Worm (Caenorhabditis elegans) whole organism, young adult: ENCODE data around the gene irg-3.

Experiments used
- B0261.1 ChIP-seq: sonication (generic microtip); optimal IDR thresholded peaks from 2 replicates; lab custom pipeline; 2016; ENCODE audit warnings: mild to moderate bottlenecking, missing genetic modification characterization, moderate library complexity, missing compliant biosample characterization
- D2030.7 ChIP-seq: fragments of 200-800 bp; sonication (Bioruptor generic); IDR thresholded peaks from 2 replicates; pipeline ENCODE4 v1.3.6; 2022; ENCODE audit warnings: missing genetic modification reagents, missing genetic modification characterization, missing compliant biosample characterization
- F33H1.4 ChIP-seq: fragments of 200-800 bp; sonication (Bioruptor generic); IDR thresholded peaks from 2 replicates; pipeline ENCODE4 v1.3.6; 2022; ENCODE audit warnings: missing genetic modification reagents, missing genetic modification characterization, missing compliant biosample characterization
- F55B11.4 ChIP-seq: sonication (generic microtip); optimal IDR thresholded peaks from 2 replicates; lab custom pipeline; 2016; ENCODE audit warnings: missing compliant biosample characterization, missing genetic modification characterization, borderline replicate concordance; ENCODE audit not compliant: insufficient read depth
- F57A8.1 ChIP-seq: fragments of 200-800 bp; sonication (Bioruptor generic); optimal IDR thresholded peaks from 2 replicates; lab custom pipeline; 2018; ENCODE audit warnings: mild to moderate bottlenecking, missing genetic modification characterization, moderate library complexity, missing compliant biosample characterization
- F57C9.4 ChIP-seq: sonication (generic microtip); optimal IDR thresholded peaks from 2 replicates; lab custom pipeline; 2017; ENCODE audit warnings: mild to moderate bottlenecking, missing genetic modification characterization, missing compliant biosample characterization
- K11D2.4 ChIP-seq: fragments of 200-800 bp; sonication (Bioruptor generic); IDR thresholded peaks from 2 replicates; pipeline ENCODE4 v1.3.6; 2022; ENCODE audit warnings: missing genetic modification reagents, missing genetic modification characterization, missing compliant biosample characterization
- T26A5.8 ChIP-seq: sonication (generic microtip); optimal IDR thresholded peaks from 2 replicates; lab custom pipeline; 2016; ENCODE audit warnings: missing genetic modification characterization, missing compliant biosample characterization
- Y53F4B.3 ChIP-seq: fragments of 200-800 bp; sonication (Bioruptor generic); IDR thresholded peaks from 2 replicates; pipeline ENCODE4 v1.3.6; 2022; ENCODE audit warnings: missing genetic modification reagents, missing genetic modification characterization, missing compliant biosample characterization
- Y53G8AR.9 ChIP-seq: fragments of 200-800 bp; sonication (Bioruptor generic); conservative IDR thresholded peaks from 2 replicates; pipeline ENCODE4 v1.3.6; 2022; ENCODE audit warnings: missing genetic modification reagents, missing genetic modification characterization, missing compliant biosample characterization
- ZK185.1 ChIP-seq: sonication (generic microtip); optimal IDR thresholded peaks from 2 replicates; lab custom pipeline; 2016; ENCODE audit warnings: mild to moderate bottlenecking, missing genetic modification characterization, missing compliant biosample characterization; ENCODE audit not compliant: poor library complexity, severe bottlenecking
- aptf-2 ChIP-seq: fragments of 200-800 bp; sonication (Bioruptor generic); conservative IDR thresholded peaks from 2 replicates; pipeline ENCODE4 v1.3.6; 2022; ENCODE audit warnings: missing genetic modification reagents, missing genetic modification characterization, missing compliant biosample characterization
- atf-7 ChIP-seq: sonication (generic microtip); optimal IDR thresholded peaks from 2 replicates; lab custom pipeline; 2017; ENCODE audit warnings: mild to moderate bottlenecking, missing genetic modification characterization, missing compliant biosample characterization
- athp-1 ChIP-seq: sonication (generic microtip); optimal IDR thresholded peaks from 2 replicates; lab custom pipeline; 2017; ENCODE audit warnings: mild to moderate bottlenecking, missing genetic modification characterization, missing compliant biosample characterization
- attf-5 ChIP-seq: fragments of 200-800 bp; sonication (Bioruptor generic); optimal IDR thresholded peaks from 2 replicates; lab custom pipeline; 2018; ENCODE audit warnings: mild to moderate bottlenecking, missing genetic modification characterization, missing compliant biosample characterization
- ccch-3 ChIP-seq: fragments of 200-800 bp; sonication (Bioruptor generic); optimal IDR thresholded peaks from 2 replicates; lab custom pipeline; 2018; ENCODE audit warnings: mild to moderate bottlenecking, missing genetic modification characterization, missing compliant biosample characterization
- ceh-27 ChIP-seq: fragments of 200-800 bp; sonication (Bioruptor generic); optimal IDR thresholded peaks from 2 replicates; lab custom pipeline; 2018; ENCODE audit warnings: mild to moderate bottlenecking, missing genetic modification characterization, moderate library complexity, missing compliant biosample characterization
- ceh-58 ChIP-seq: fragments of 200-800 bp; sonication (Bioruptor generic); IDR thresholded peaks from 2 replicates; pipeline ENCODE4 v1.3.6; 2022; ENCODE audit warnings: missing genetic modification characterization, missing compliant biosample characterization
- ceh-79 ChIP-seq: sonication (generic microtip); optimal IDR thresholded peaks from 2 replicates; lab custom pipeline; 2017; ENCODE audit warnings: mild to moderate bottlenecking, missing genetic modification characterization, missing compliant biosample characterization
- dpff-1 ChIP-seq: sonication (generic microtip); optimal IDR thresholded peaks from 2 replicates; lab custom pipeline; 2017; ENCODE audit warnings: mild to moderate bottlenecking, missing genetic modification characterization, missing compliant biosample characterization
- egl-18 ChIP-seq: fragments of 200-800 bp; sonication (Bioruptor generic); IDR thresholded peaks from 2 replicates; pipeline ENCODE4 v1.3.6; 2022; ENCODE audit warnings: missing genetic modification reagents, missing genetic modification characterization, missing compliant biosample characterization
- egrh-3 ChIP-seq: fragments of 200-800 bp; sonication (Bioruptor generic); IDR thresholded peaks from 2 replicates; pipeline ENCODE4 v1.3.6; 2022; ENCODE audit warnings: missing genetic modification reagents, missing genetic modification characterization, missing compliant biosample characterization
- fkh-3 ChIP-seq: sonication (generic microtip); optimal IDR thresholded peaks from 2 replicates; lab custom pipeline; 2016; ENCODE audit warnings: mild to moderate bottlenecking, missing genetic modification characterization, missing compliant biosample characterization
- hmg-1.2 ChIP-seq: fragments of 200-800 bp; sonication (Bioruptor generic); IDR thresholded peaks from 2 replicates; pipeline ENCODE4 v1.3.6; 2022; ENCODE audit warnings: missing genetic modification reagents, missing genetic modification characterization, missing compliant biosample characterization
- hmg-20 ChIP-seq: fragments of 200-800 bp; sonication (Bioruptor generic); IDR thresholded peaks from 2 replicates; pipeline ENCODE4 v1.3.6; 2022; ENCODE audit warnings: missing genetic modification reagents, missing genetic modification characterization, missing compliant biosample characterization
- hsf-1 ChIP-seq: fragments of 200-800 bp; sonication (Bioruptor generic); IDR thresholded peaks from 2 replicates; pipeline ENCODE4 v1.3.6; 2022; ENCODE audit warnings: missing genetic modification reagents, missing genetic modification characterization, missing compliant biosample characterization
- let-526 ChIP-seq: fragments of 200-800 bp; sonication (Bioruptor generic); IDR thresholded peaks from 2 replicates; pipeline ENCODE4 v1.3.6; 2022; ENCODE audit warnings: missing genetic modification reagents, missing genetic modification characterization, missing compliant biosample characterization
- lin-35 ChIP-seq, 3 experiments: fragments of 150-350 bp in 2 of 3; sonication (generic microtip) in 1 of 3; optimal IDR thresholded peaks; 2 replicates each; lab custom pipeline; 2014 to 2018; ENCODE audit warnings: missing biosample characterization in 3 of 3, missing genetic modification characterization in 3 of 3, missing genetic modification reagents in 3 of 3
- lir-1 ChIP-seq: fragments of 200-800 bp; sonication (Bioruptor generic); conservative IDR thresholded peaks from 2 replicates; pipeline ENCODE4 v1.3.6; 2022; ENCODE audit warnings: missing genetic modification reagents, missing genetic modification characterization, missing compliant biosample characterization
- madf-3 ChIP-seq: fragments of 200-800 bp; sonication (Bioruptor generic); IDR thresholded peaks from 2 replicates; pipeline ENCODE4 v1.3.6; 2022; ENCODE audit warnings: missing genetic modification reagents, missing genetic modification characterization, missing compliant biosample characterization
- mel-28 ChIP-seq: sonication (generic microtip); optimal IDR thresholded peaks from 2 replicates; lab custom pipeline; 2016; ENCODE audit warnings: borderline replicate concordance, mild to moderate bottlenecking, missing genetic modification characterization, missing compliant biosample characterization
- nhr-27 ChIP-seq: fragments of 200-800 bp; sonication (Bioruptor generic); optimal IDR thresholded peaks from 2 replicates; lab custom pipeline; 2018; ENCODE audit warnings: mild to moderate bottlenecking, missing genetic modification characterization, moderate library complexity, missing compliant biosample characterization
- pha-4 ChIP-seq: fragments of 150-350 bp; sonication (generic microtip); optimal IDR thresholded peaks from 2 replicates; lab custom pipeline; 2014; ENCODE audit warnings: missing biosample characterization, missing genetic modification reagents, missing genetic modification characterization
- repo-1 ChIP-seq: sonication (generic microtip); optimal IDR thresholded peaks from 2 replicates; lab custom pipeline; 2017; ENCODE audit warnings: mild to moderate bottlenecking, missing genetic modification characterization, missing compliant biosample characterization
- rpc-1 ChIP-seq, 2 experiments: fragments of 150-350 bp in 1 of 2; sonication (generic microtip) in 1 of 2; optimal IDR thresholded peaks; 2 replicates each; lab custom pipeline; 2014 to 2018; ENCODE audit warnings: missing biosample characterization in 1 of 2, missing genetic modification characterization in 1 of 2, missing genetic modification reagents in 1 of 2, missing genotype in 1 of 2
- sdz-38 ChIP-seq: sonication (generic microtip); optimal IDR thresholded peaks from 2 replicates; lab custom pipeline; 2016; ENCODE audit warnings: missing genotype, missing genetic modification characterization, missing compliant biosample characterization
- snpc-1.1 ChIP-seq: sonication (generic microtip); optimal IDR thresholded peaks from 2 replicates; lab custom pipeline; 2017; ENCODE audit warnings: missing genetic modification characterization, mild to moderate bottlenecking, missing compliant biosample characterization, antibody characterized with exemption, moderate library complexity, missing genotype, missing genetic modification reagents; ENCODE audit not compliant: insufficient read depth
- snpc-1.3 ChIP-seq: sonication (generic microtip); optimal IDR thresholded peaks from 2 replicates; lab custom pipeline; 2017; ENCODE audit warnings: missing genetic modification characterization, mild to moderate bottlenecking, missing compliant biosample characterization, antibody characterized with exemption, moderate library complexity, missing genotype, missing genetic modification reagents; ENCODE audit not compliant: insufficient read depth
- snpc-3.4 ChIP-seq: sonication (generic microtip); optimal IDR thresholded peaks from 2 replicates; lab custom pipeline; 2017; ENCODE audit warnings: missing genetic modification characterization, mild to moderate bottlenecking, missing compliant biosample characterization, antibody characterized with exemption, moderate library complexity, missing genotype, missing genetic modification reagents
- somi-1 ChIP-seq: fragments of 200-800 bp; sonication (Bioruptor generic); optimal IDR thresholded peaks from 2 replicates; lab custom pipeline; 2018; ENCODE audit warnings: mild to moderate bottlenecking, missing genetic modification characterization, missing compliant biosample characterization
- tbx-9 ChIP-seq: sonication (generic microtip); optimal IDR thresholded peaks from 2 replicates; lab custom pipeline; 2016; ENCODE audit warnings: borderline replicate concordance, missing genetic modification characterization, inconsistent platforms, missing compliant biosample characterization
- xnd-1 ChIP-seq: sonication (generic microtip); optimal IDR thresholded peaks from 2 replicates; lab custom pipeline; 2016; ENCODE audit warnings: missing genotype, missing genetic modification reagents, missing genetic modification characterization, missing compliant biosample characterization
- zfh-2 ChIP-seq: fragments of 200-800 bp; sonication (Bioruptor generic); conservative IDR thresholded peaks from 2 replicates; pipeline ENCODE4 v1.3.6; 2022; ENCODE audit warnings: missing genetic modification reagents, missing genetic modification characterization, missing compliant biosample characterization
- zim-3 ChIP-seq: sonication (generic microtip); optimal IDR thresholded peaks from 2 replicates; lab custom pipeline; 2017; ENCODE audit warnings: mild to moderate bottlenecking, missing genetic modification characterization, moderate library complexity, missing compliant biosample characterization
- ztf-18 ChIP-seq: sonication (generic microtip); optimal IDR thresholded peaks from 2 replicates; lab custom pipeline; 2016; ENCODE audit warnings: missing genotype, mild to moderate bottlenecking, missing genetic modification characterization, missing compliant biosample characterization
- ztf-22 ChIP-seq: fragments of 200-800 bp; sonication (Bioruptor generic); optimal IDR thresholded peaks from 2 replicates; lab custom pipeline; 2018; ENCODE audit warnings: mild to moderate bottlenecking, missing genetic modification characterization, moderate library complexity, missing compliant biosample characterization
- ztf-25 ChIP-seq: fragments of 200-800 bp; sonication (Bioruptor generic); IDR thresholded peaks from 2 replicates; pipeline ENCODE4 v1.3.6; 2022; ENCODE audit warnings: missing genetic modification reagents, missing genetic modification characterization, missing compliant biosample characterization
- ztf-26 ChIP-seq: sonication (generic microtip); optimal IDR thresholded peaks from 2 replicates; lab custom pipeline; 2017; ENCODE audit warnings: missing genetic modification characterization, missing compliant biosample characterization

The irg-3 gene

DNA sequence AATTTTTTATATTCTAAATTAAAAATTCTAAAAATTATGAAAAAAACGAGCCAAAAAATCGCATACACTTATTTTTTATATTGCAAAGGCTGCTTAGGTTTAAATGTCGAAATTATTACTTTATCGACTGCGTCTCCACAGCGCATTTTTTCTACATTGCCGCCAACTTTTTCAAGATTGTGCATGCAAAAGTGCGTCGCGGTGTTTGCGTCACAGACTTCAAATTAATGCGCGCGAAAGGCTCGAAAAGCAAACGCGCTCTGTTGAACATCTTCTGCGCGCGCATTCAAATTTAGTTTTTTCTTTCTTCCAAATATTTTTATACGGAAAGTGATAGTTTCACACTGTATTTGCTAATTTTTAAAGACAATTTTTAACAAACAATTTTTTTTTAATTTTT lies 8.2 kb downstream of the irg-3 start (continued):
- TF ChIP-seq Y53F4B.3 (GFP tag; lab: Robert Waterston, UW): no peak
- TF ChIP-seq somi-1: no peak
- TF ChIP-seq aptf-2 (GFP tag; lab: Robert Waterston, UW): peak; percentile 53; the same call in 1 of the 2 replicates
- TF ChIP-seq mel-28 (tag; lab: Kevin White, UChicago): no peak
- peak; percentile 88 for TF ChIP-seq Y53G8AR.9 (GFP tag; lab: Robert Waterston, UW)
- peak; percentile 51 for TF ChIP-seq zfh-2
- TF ChIP-seq hmg-1.2: peak; percentile 81
- TF ChIP-seq B0261.1 (tag; lab: Kevin White, UChicago): no peak
- TF ChIP-seq egl-18 (GFP tag; lab: Robert Waterston, UW): 0 out of 2 replicates have a peak, but pooled peaks have one; percentile 71
- no peak for TF ChIP-seq zim-3 (tag; lab: Kevin White, UChicago)
- peak; percentile 47 for TF ChIP-seq repo-1 (tag; lab: Kevin White, UChicago)
- TF ChIP-seq rpc-1 (optimal IDR thresholded peaks at IDR 0.05; lab: Kevin White, UChicago): no peak
- TF ChIP-seq rpc-1 (tag; optimal IDR thresholded peaks at IDR 0.05; lab: Kevin White, UChicago): no peak
- TF ChIP-seq F55B11.4 (tag; lab: Kevin White, UChicago): no peak
- TF ChIP-seq pha-4 (tag; lab: Kevin White, UChicago): no peak
- TF ChIP-seq F57C9.4 (tag; lab: Kevin White, UChicago): no peak
- peak; percentile 82 for TF ChIP-seq ceh-27 (GFP tag; lab: Kevin White, UChicago)
- TF ChIP-seq tbx-9 (tag; lab: Kevin White, UChicago): no peak
- TF ChIP-seq lir-1 (GFP tag; lab: Robert Waterston, UW): peak; percentile 84
- TF ChIP-seq D2030.7 (GFP tag; lab: Robert Waterston, UW): peak; percentile 45
- TF ChIP-seq sdz-38 (tag; lab: Kevin White, UChicago): no peak
- TF ChIP-seq ccch-3 (GFP tag; lab: Kevin White, UChicago): no peak
- TF ChIP-seq snpc-1.1 (tag; lab: Kevin White, UChicago): no peak
- TF ChIP-seq lin-35 (GFP tag; optimal IDR thresholded peaks at IDR 0.05; lab: Kevin White, UChicago): peak; percentile 58 to 97 (median 64)
- TF ChIP-seq F33H1.4 (GFP tag; lab: Robert Waterston, UW): peak; percentile 58
- peak; percentile 53 for TF ChIP-seq xnd-1 (tag; lab: Kevin White, UChicago)
- no peak for TF ChIP-seq ceh-79 (tag; lab: Kevin White, UChicago)
- TF ChIP-seq ztf-18 (tag; lab: Kevin White, UChicago): peak; percentile 46
- peak; percentile 81; the same call in 1 of the 2 replicates for TF ChIP-seq madf-3 (GFP tag; lab: Robert Waterston, UW)
- TF ChIP-seq dpff-1 (tag; lab: Kevin White, UChicago): no peak
- TF ChIP-seq snpc-1.3: no peak
- 0 out of 2 replicates have a peak, but pooled peaks have one; percentile 11 for TF ChIP-seq egrh-3 (GFP tag; lab: Robert Waterston, UW)
- TF ChIP-seq athp-1: peak; percentile 78
- TF ChIP-seq attf-5 (GFP tag; lab: Kevin White, UChicago): peak; percentile 99
- TF ChIP-seq atf-7 (tag; lab: Kevin White, UChicago): peak; percentile 48
- TF ChIP-seq T26A5.8: no peak
- no peak for TF ChIP-seq fkh-3
- TF ChIP-seq let-526 (GFP tag; lab: Robert Waterston, UW): peak; percentile 69; the same call in 1 of the 2 replicates
- no peak for TF ChIP-seq snpc-3.4 (tag; lab: Kevin White, UChicago)
- TF ChIP-seq K11D2.4 (GFP tag; lab: Robert Waterston, UW): peak; percentile 88
- TF ChIP-seq hmg-20 (GFP tag; lab: Robert Waterston, UW): peak; percentile 67; the same call in 1 of the 2 replicates
- TF ChIP-seq F57A8.1 (GFP tag; lab: Kevin White, UChicago): no peak
- TF ChIP-seq nhr-27: no peak
- TF ChIP-seq ztf-22 (GFP tag; lab: Kevin White, UChicago): no peak
- peak; percentile 56 for TF ChIP-seq ztf-26 (tag; lab: Kevin White, UChicago)
- TF ChIP-seq hsf-1 (GFP tag; lab: Robert Waterston, UW): no peak
- TF ChIP-seq ZK185.1 (tag; lab: Kevin White, UChicago): no peak
- no peak for TF ChIP-seq ztf-25 (GFP tag; lab: Robert Waterston, UW)
- TF ChIP-seq ceh-58 (GFP tag; lab: Robert Waterston, UW): no peak
